Fruit fly (Drosophila melanogaster): ENCODE measurements around the gene CG17230.

dm6 chr3R:11456539-11456938 is 19.0 kb downstream of the CG17230 start:
- TF ChIP-seq Gug (GFP tag; IDR thresholded peaks at IDR 0.05), result no peak
- no peak for TF ChIP-seq Hr39 (GFP tag; optimal IDR thresholded peaks at IDR 0.05)
- no peak for TF ChIP-seq CG11902 (GFP tag; optimal IDR thresholded peaks at IDR 0.05)
- TF ChIP-seq Ets96B (tag; optimal IDR thresholded peaks at IDR 0.05), result peak; percentile 4
- no peak for TF ChIP-seq cyc (GFP tag; optimal IDR thresholded peaks at IDR 0.05)
- peak; percentile 12 for TF ChIP-seq CG3919 (GFP tag; optimal IDR thresholded peaks at IDR 0.05)
- no peak for TF ChIP-seq fd85E (GFP tag; optimal IDR thresholded peaks at IDR 0.05)
- no peak for TF ChIP-seq dac (GFP tag; optimal IDR thresholded peaks at IDR 0.05)
- peak; percentile 29 for TF ChIP-seq CG9139 (GFP tag; optimal IDR thresholded peaks at IDR 0.05)
- no peak for TF ChIP-seq CG11762 (GFP tag; optimal IDR thresholded peaks at IDR 0.05; ENCODE audit: insufficient read depth)

Data from whole organism, prepupa.